Fruit fly (Drosophila melanogaster) whole organism, embryonic: Measurements from ENCODE around the gene raw.

Experiments used
- Atf-2 ChIP-seq: fragments of 200-800 bp; sonication (Bioruptor generic); optimal IDR thresholded peaks from 2 replicates; lab custom pipeline; 2016; ENCODE audit warnings: missing biosample characterization, missing genetic modification characterization
- BEAF-32 ChIP-seq: fragments of 200-800 bp; sonication (Bioruptor generic); optimal IDR thresholded peaks from 3 replicates; lab custom pipeline; 2017; ENCODE audit warnings: missing biosample characterization, missing genetic modification characterization, mild to moderate bottlenecking, moderate library complexity, missing genetic modification reagents
- Bdp1 ChIP-seq: fragments of 200-800 bp; sonication (Bioruptor generic); optimal IDR thresholded peaks from 3 replicates; lab custom pipeline; 2016; ENCODE audit warnings: missing biosample characterization, missing genetic modification characterization
- C15 ChIP-seq: fragments of 200-800 bp; sonication (Bioruptor generic); IDR thresholded peaks from 3 replicates; pipeline ENCODE4 v1.3.6; 2022; ENCODE audit warnings: missing biosample characterization, missing genetic modification characterization
- CG11085 ChIP-seq: fragments of 200-800 bp; sonication (Bioruptor generic); IDR thresholded peaks from 2 replicates; pipeline ENCODE4 v1.3.6; 2022; ENCODE audit warnings: missing biosample characterization, missing genetic modification characterization
- CG11560 ChIP-seq: fragments of 200-800 bp; sonication (Bioruptor generic); IDR thresholded peaks from 3 replicates; pipeline ENCODE4 v1.3.6; 2022; ENCODE audit warnings: missing biosample characterization, missing genetic modification characterization
- CG12219 ChIP-seq: fragments of 200-800 bp; sonication (Bioruptor generic); optimal IDR thresholded peaks from 3 replicates; lab custom pipeline; 2018; ENCODE audit warnings: missing biosample characterization, mild to moderate bottlenecking, missing genetic modification characterization
- CG14860 ChIP-seq: fragments of 200-800 bp; sonication (Bioruptor generic); IDR thresholded peaks from 3 replicates; pipeline ENCODE4 v1.3.6; 2022; ENCODE audit warnings: missing biosample characterization, missing genetic modification characterization; ENCODE audit not compliant: partially characterized antibody
- CG14965 ChIP-seq: fragments of 200-800 bp; sonication (Bioruptor generic); optimal IDR thresholded peaks from 2 replicates; lab custom pipeline; 2016; ENCODE audit warnings: missing biosample characterization, missing genetic modification characterization, borderline replicate concordance
- CG17612 ChIP-seq: fragments of 200-800 bp; sonication (Bioruptor generic); IDR thresholded peaks from 2 replicates; pipeline ENCODE4 v1.3.6; 2022; ENCODE audit warnings: missing biosample characterization, missing genetic modification characterization
- CG17829 ChIP-seq: fragments of 200-800 bp; optimal IDR thresholded peaks from 2 replicates; lab custom pipeline; 2019; ENCODE audit warnings: missing biosample characterization, mild to moderate bottlenecking, missing genetic modification characterization, moderate library complexity
- CG1832 ChIP-seq: fragments of 200-800 bp; sonication (Bioruptor generic); optimal IDR thresholded peaks from 2 replicates; lab custom pipeline; 2017; ENCODE audit warnings: missing biosample characterization, mild to moderate bottlenecking, missing genetic modification characterization, inconsistent platforms
- CG18476 ChIP-seq: fragments of 200-800 bp; sonication (Bioruptor generic); optimal IDR thresholded peaks from 2 replicates; lab custom pipeline; 2016; ENCODE audit warnings: missing biosample characterization, mild to moderate bottlenecking, missing genetic modification characterization
- CG18599 ChIP-seq: fragments of 200-800 bp; sonication (Bioruptor generic); optimal IDR thresholded peaks from 3 replicates; lab custom pipeline; 2017; ENCODE audit warnings: missing biosample characterization, missing genetic modification characterization, mild to moderate bottlenecking, moderate library complexity, missing genetic modification reagents
- CG30020 ChIP-seq: fragments of 200-800 bp; optimal IDR thresholded peaks from 2 replicates; lab custom pipeline; 2019; ENCODE audit warnings: missing biosample characterization, mild to moderate bottlenecking, missing genetic modification characterization, moderate library complexity
- CG32532 ChIP-seq: fragments of 200-800 bp; sonication (Bioruptor generic); IDR thresholded peaks from 2 replicates; pipeline ENCODE4 v1.3.6; 2022; ENCODE audit warnings: missing biosample characterization, missing genetic modification characterization
- CG4617 ChIP-seq: fragments of 200-800 bp; sonication (Bioruptor generic); optimal IDR thresholded peaks from 3 replicates; lab custom pipeline; 2016; ENCODE audit warnings: missing biosample characterization, missing genetic modification characterization, borderline replicate concordance
- CG6254 ChIP-seq: fragments of 200-800 bp; sonication (Bioruptor generic); optimal IDR thresholded peaks from 3 replicates; lab custom pipeline; 2017; ENCODE audit warnings: mild to moderate bottlenecking, missing biosample characterization, missing genetic modification reagents, missing genetic modification characterization
- CG6683 ChIP-seq: fragments of 200-800 bp; sonication (Bioruptor generic); optimal IDR thresholded peaks from 2 replicates; lab custom pipeline; 2017; ENCODE audit warnings: missing biosample characterization, mild to moderate bottlenecking, missing genetic modification characterization, missing genetic modification reagents
- CG8388 ChIP-seq: fragments of 200-800 bp; sonication (Bioruptor generic); optimal IDR thresholded peaks from 2 replicates; lab custom pipeline; 2019; ENCODE audit warnings: missing biosample characterization, mild to moderate bottlenecking, missing genetic modification characterization, moderate library complexity
- CG8478 ChIP-seq: fragments of >200 bp; optimal IDR thresholded peaks from 2 replicates; lab custom pipeline; 2018
- D19B ChIP-seq: fragments of 200-800 bp; sonication (Bioruptor generic); optimal IDR thresholded peaks from 2 replicates; lab custom pipeline; 2017; ENCODE audit warnings: missing biosample characterization, mild to moderate bottlenecking, missing genetic modification characterization
- Deaf1 ChIP-seq: fragments of 200-800 bp; optimal IDR thresholded peaks from 3 replicates; lab custom pipeline; 2019; ENCODE audit warnings: missing biosample characterization, mild to moderate bottlenecking, missing genetic modification characterization, moderate library complexity
- Doc2 ChIP-seq: fragments of 200-800 bp; sonication (Bioruptor generic); IDR thresholded peaks from 2 replicates; pipeline ENCODE4 v1.3.6; 2022; ENCODE audit warnings: missing biosample characterization, missing genetic modification characterization
- Drgx ChIP-seq: fragments of 200-800 bp; sonication (Bioruptor generic); IDR thresholded peaks from 2 replicates; pipeline ENCODE4 v1.3.6; 2022; ENCODE audit warnings: missing biosample characterization, missing genetic modification characterization
- E2f1 ChIP-seq: fragments of 200-800 bp; sonication (Bioruptor generic); IDR thresholded peaks from 2 replicates; pipeline ENCODE4 v1.3.6; 2022; ENCODE audit warnings: missing biosample characterization, missing genetic modification characterization
- E2f2 ChIP-seq: fragments of 200-800 bp; sonication (Bioruptor generic); IDR thresholded peaks from 2 replicates; pipeline ENCODE4 v1.3.6; 2022; ENCODE audit warnings: missing biosample characterization, missing genetic modification characterization
- Ets97D ChIP-seq: fragments of 200-800 bp; sonication (Bioruptor generic); optimal IDR thresholded peaks from 3 replicates; lab custom pipeline; 2016; ENCODE audit warnings: missing biosample characterization, missing genetic modification characterization
- Fer2 ChIP-seq: fragments of 200-800 bp; sonication (Bioruptor generic); optimal IDR thresholded peaks from 2 replicates; lab custom pipeline; 2018; ENCODE audit warnings: missing biosample characterization, mild to moderate bottlenecking, missing genetic modification characterization, moderate library complexity
- Hmx ChIP-seq: fragments of 200-800 bp; sonication (Bioruptor generic); optimal IDR thresholded peaks from 2 replicates; lab custom pipeline; 2016; ENCODE audit warnings: missing biosample characterization, missing genetic modification characterization
- Hr39 ChIP-seq: fragments of >200 bp; optimal IDR thresholded peaks from 2 replicates; lab custom pipeline; 2017
- NFAT ChIP-seq: fragments of 200-800 bp; sonication (Bioruptor generic); IDR thresholded peaks from 2 replicates; pipeline ENCODE4 v1.3.6; 2022; ENCODE audit warnings: missing biosample characterization, missing genetic modification characterization
- NK7.1 ChIP-seq: fragments of 200-800 bp; sonication (Bioruptor generic); optimal IDR thresholded peaks from 3 replicates; lab custom pipeline; 2016; ENCODE audit warnings: missing biosample characterization, missing genetic modification characterization
- Nf-YB ChIP-seq: fragments of 200-800 bp; sonication (Bioruptor generic); optimal IDR thresholded peaks from 3 replicates; lab custom pipeline; 2019; ENCODE audit warnings: missing biosample characterization, mild to moderate bottlenecking, missing genetic modification characterization, moderate library complexity
- Ptx1 ChIP-seq: fragments of 200-800 bp; sonication (Bioruptor generic); IDR thresholded peaks from 2 replicates; pipeline ENCODE4 v1.3.6; 2022; ENCODE audit warnings: missing biosample characterization, missing genetic modification characterization
- bbx ChIP-seq: fragments of 200-800 bp; sonication (Bioruptor generic); IDR thresholded peaks from 2 replicates; pipeline ENCODE4 v1.3.6; 2022; ENCODE audit warnings: missing biosample characterization, missing genetic modification characterization; ENCODE audit not compliant: partially characterized antibody
- cas ChIP-seq: fragments of 200-800 bp; sonication (Bioruptor generic); IDR thresholded peaks from 2 replicates; pipeline ENCODE4 v1.3.6; 2022; ENCODE audit warnings: missing biosample characterization, missing genetic modification characterization
- corto ChIP-seq: fragments of 200-800 bp; sonication (Bioruptor generic); optimal IDR thresholded peaks from 2 replicates; lab custom pipeline; 2016; ENCODE audit warnings: missing biosample characterization, mild to moderate bottlenecking, missing genetic modification characterization, moderate library complexity
- fd64A ChIP-seq: fragments of 200-800 bp; sonication (Bioruptor generic); optimal IDR thresholded peaks from 3 replicates; lab custom pipeline; 2018; ENCODE audit warnings: missing biosample characterization, mild to moderate bottlenecking, missing genetic modification characterization
- ftz-f1 ChIP-seq: fragments of 200-800 bp; sonication (Bioruptor generic); optimal IDR thresholded peaks from 2 replicates; lab custom pipeline; 2016; ENCODE audit warnings: missing biosample characterization, missing genetic modification characterization
- inv ChIP-seq: fragments of 200-800 bp; sonication (Bioruptor generic); IDR thresholded peaks from 2 replicates; pipeline ENCODE4 v1.3.6; 2022; ENCODE audit warnings: missing biosample characterization, missing genetic modification characterization; ENCODE audit not compliant: partially characterized antibody
- lmd ChIP-seq: fragments of 200-800 bp; sonication (Bioruptor generic); IDR thresholded peaks from 2 replicates; pipeline ENCODE4 v1.3.6; 2022; ENCODE audit warnings: missing biosample characterization, missing genetic modification characterization
- nom ChIP-seq: fragments of 200-800 bp; sonication (Bioruptor generic); optimal IDR thresholded peaks from 2 replicates; lab custom pipeline; 2017; ENCODE audit warnings: missing biosample characterization, missing genetic modification characterization, mild to moderate bottlenecking, moderate library complexity, missing genetic modification reagents
- onecut ChIP-seq: fragments of 200-800 bp; sonication (Bioruptor generic); IDR thresholded peaks from 2 replicates; pipeline ENCODE4 v1.3.6; 2022; ENCODE audit warnings: missing biosample characterization, missing genetic modification characterization
- slou ChIP-seq: fragments of 200-800 bp; sonication (Bioruptor generic); optimal IDR thresholded peaks from 3 replicates; lab custom pipeline; 2016; ENCODE audit warnings: missing biosample characterization, missing genetic modification characterization
- sna ChIP-seq: fragments of 200-800 bp; sonication (Bioruptor generic); IDR thresholded peaks from 2 replicates; pipeline ENCODE4 v1.3.6; 2022; ENCODE audit warnings: missing biosample characterization, missing genetic modification characterization; ENCODE audit not compliant: partially characterized antibody
- trem ChIP-seq: fragments of 200-800 bp; optimal IDR thresholded peaks from 3 replicates; lab custom pipeline; 2019; ENCODE audit warnings: missing biosample characterization, mild to moderate bottlenecking, missing genetic modification characterization, moderate library complexity
- unc-4 ChIP-seq: fragments of 200-800 bp; sonication (Bioruptor generic); IDR thresholded peaks from 2 replicates; pipeline ENCODE4 v1.3.6; 2022; ENCODE audit warnings: missing biosample characterization, missing genetic modification characterization; ENCODE audit not compliant: partially characterized antibody
- vvl ChIP-seq: fragments of 200-800 bp; sonication (Bioruptor generic); IDR thresholded peaks from 2 replicates; pipeline ENCODE4 v1.3.6; 2022; ENCODE audit warnings: missing biosample characterization, missing genetic modification characterization

Gene raw

DNA sequence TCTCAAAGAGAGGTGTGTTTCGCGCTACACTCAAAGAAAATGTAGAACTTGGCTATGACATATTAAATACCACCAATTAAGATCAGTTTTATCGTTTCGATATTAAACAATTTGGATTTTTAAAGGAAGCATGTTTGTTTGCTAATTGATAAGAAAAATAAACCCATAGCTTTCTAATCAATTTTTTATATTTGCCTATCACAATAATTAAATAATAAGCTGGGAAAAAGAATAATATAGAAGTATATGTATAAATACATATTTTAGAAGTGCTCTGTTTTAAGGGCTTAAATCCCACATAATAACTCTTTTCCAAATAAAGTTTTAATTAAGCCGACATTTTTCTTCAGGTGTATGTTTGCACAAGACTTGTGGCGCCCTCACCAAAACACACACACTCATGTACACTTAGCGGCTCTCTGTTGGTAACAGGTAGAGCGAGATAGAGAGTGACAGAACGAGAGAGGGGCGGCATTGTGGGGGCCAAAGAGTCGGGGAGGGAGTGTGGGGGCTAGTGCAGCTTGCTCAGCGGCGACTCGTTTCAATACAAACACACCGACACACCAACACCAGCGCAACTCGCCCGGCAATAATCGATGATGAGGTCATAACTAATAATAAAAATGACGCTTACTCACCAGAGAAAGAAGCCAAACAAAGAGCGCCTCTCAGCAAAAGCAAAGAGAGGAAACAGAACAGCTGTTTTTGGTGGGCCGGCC is 22.7 kb downstream of the raw start (continued):
- TF ChIP-seq CG8388 (GFP tag; lab: Kevin White, UChicago) (peak; percentile 91), CG17829 (tag; lab: Kevin White, UChicago) (peak; percentile 88), CG18476 (GFP tag; lab: Kevin White, UChicago) (peak; percentile 88), CG4617 (GFP tag; lab: Kevin White, UChicago) (peak; percentile 60), Hr39 (lab: Kevin White, UChicago) (no peak), CG17612 (GFP tag; lab: Robert Waterston, UW) (no peak), Deaf1 (peak; percentile 80), Bdp1 (GFP tag; lab: Kevin White, UChicago) (peak; percentile 67), trem (tag; lab: Kevin White, UChicago) (peak; percentile 82), CG30020 (tag; lab: Kevin White, UChicago) (peak; percentile 65), CG12219 (peak; percentile 78), CG11085 (peak; percentile 58; the same call in 1 of the 2 replicates), Fer2 (tag; lab: Kevin White, UChicago) (peak; percentile 57), corto (GFP tag; lab: Kevin White, UChicago) (no peak), CG18599 (peak; percentile 95), unc-4 (GFP tag; lab: Robert Waterston, UW) (peak; percentile 49), CG8478 (no peak), CG6683 (GFP tag; lab: Kevin White, UChicago) (peak; percentile 86), inv (no peak), nom (GFP tag; lab: Kevin White, UChicago) (peak; percentile 59), cas (GFP tag; lab: Robert Waterston, UW) (no peak; the same call in 1 of the 2 replicates), CG14965 (GFP tag; lab: Kevin White, UChicago) (no peak), bbx (GFP tag; lab: Robert Waterston, UW) (peak; percentile 42; the same call in 1 of the 2 replicates), Doc2 (GFP tag; lab: Robert Waterston, UW) (no peak), Drgx (GFP tag; lab: Robert Waterston, UW) (peak; percentile 87), BEAF-32 (no peak), CG11560 (tag; lab: Robert Waterston, UW) (peak; percentile 77; the same call in 2 of the 3 replicates), NK7.1 (no peak), slou (peak; percentile 84), sna (GFP tag; lab: Robert Waterston, UW) (peak; percentile 41; the same call in 1 of the 2 replicates), CG14860 (GFP tag; lab: Robert Waterston, UW) (no peak), onecut (GFP tag; lab: Robert Waterston, UW) (peak; percentile 86), CG32532 (GFP tag; lab: Robert Waterston, UW) (peak; percentile 88), E2f2 (GFP tag; lab: Robert Waterston, UW) (peak; percentile 59), NFAT (GFP tag; lab: Robert Waterston, UW) (peak; percentile 32), Atf-2 (GFP tag; lab: Kevin White, UChicago) (peak; percentile 34), Hmx (GFP tag; lab: Kevin White, UChicago) (peak; percentile 66), CG1832 (GFP tag; lab: Kevin White, UChicago) (no peak), lmd (GFP tag; lab: Robert Waterston, UW) (peak; percentile 90), fd64A (GFP tag; lab: Kevin White, UChicago) (peak; percentile 34), CG6254 (peak; percentile 72), ftz-f1 (no peak), Ets97D (GFP tag; lab: Kevin White, UChicago) (no peak), vvl (GFP tag; lab: Robert Waterston, UW) (peak; percentile 86), C15 (GFP tag; lab: Robert Waterston, UW) (peak; percentile 52; the same call in 1 of the 3 replicates), Ptx1 (GFP tag; lab: Robert Waterston, UW) (peak; percentile 84), Nf-YB (GFP tag; lab: Kevin White, UChicago) (peak; percentile 81), D19B (GFP tag; lab: Kevin White, UChicago) (peak; percentile 85), E2f1 (peak; percentile 78; the same call in 1 of the 2 replicates)
